Fruit fly (Drosophila melanogaster): Measurements from ENCODE around the gene CG15213.

The CG15213 gene

dm6 chr3L:5128214-5128613 is 4.8 kb downstream of the CG15213 start (continued):
- no peak for TF ChIP-seq Hr38 (GFP tag; optimal IDR thresholded peaks at IDR 0.05)
- peak; percentile 2 for TF ChIP-seq CG16779 (tag; optimal IDR thresholded peaks at IDR 0.05)
- no peak for TF ChIP-seq spab (GFP tag; optimal IDR thresholded peaks at IDR 0.05)
- peak; percentile 53 for TF ChIP-seq svp (GFP tag)
- no peak for TF ChIP-seq CG11902 (GFP tag; optimal IDR thresholded peaks at IDR 0.05)
- TF ChIP-seq CG10669 (GFP tag; optimal IDR thresholded peaks at IDR 0.05): peak; percentile 51
- TF ChIP-seq CG10631 (GFP tag; optimal IDR thresholded peaks at IDR 0.05): peak; percentile 77
- TF ChIP-seq CG4318 (GFP tag; optimal IDR thresholded peaks at IDR 0.05): no peak

DNA sequence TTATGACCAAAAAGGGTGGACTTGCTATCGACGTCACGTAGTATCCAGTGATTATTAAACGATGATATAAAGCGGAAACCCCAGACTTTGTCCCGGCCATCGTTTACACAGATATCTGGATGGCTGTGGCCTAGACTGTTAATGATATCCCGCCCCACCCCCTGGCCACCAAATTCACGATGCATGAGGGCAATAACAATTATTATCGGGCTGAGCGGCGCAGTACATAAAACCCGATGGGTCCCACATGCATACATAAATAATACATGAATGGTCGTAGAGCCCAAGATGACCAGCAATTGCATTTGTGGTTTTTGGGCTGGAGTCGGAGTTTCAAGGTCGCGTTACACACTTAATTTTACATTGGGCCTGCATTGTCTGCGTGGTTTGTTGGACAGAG is 5.4 kb downstream of the CG15213 start:
- TF ChIP-seq ss (GFP tag; optimal IDR thresholded peaks at IDR 0.05): peak in 1 of 2 experiments; percentile 27
- TF ChIP-seq eg (GFP tag; IDR thresholded peaks at IDR 0.05): no peak
- peak; percentile 25 for TF ChIP-seq svp (GFP tag)
- TF ChIP-seq Eip78C (GFP tag): peak; percentile 44
- peak; percentile 25 for TF ChIP-seq CG6808 (GFP tag; optimal IDR thresholded peaks at IDR 0.05)
- TF ChIP-seq CG6163 (GFP tag; IDR thresholded peaks at IDR 0.05): 0 out of 3 replicates have a peak, but pooled peaks have one; percentile 14
- no peak for TF ChIP-seq Ets96B (tag; optimal IDR thresholded peaks at IDR 0.05)

DNA sequence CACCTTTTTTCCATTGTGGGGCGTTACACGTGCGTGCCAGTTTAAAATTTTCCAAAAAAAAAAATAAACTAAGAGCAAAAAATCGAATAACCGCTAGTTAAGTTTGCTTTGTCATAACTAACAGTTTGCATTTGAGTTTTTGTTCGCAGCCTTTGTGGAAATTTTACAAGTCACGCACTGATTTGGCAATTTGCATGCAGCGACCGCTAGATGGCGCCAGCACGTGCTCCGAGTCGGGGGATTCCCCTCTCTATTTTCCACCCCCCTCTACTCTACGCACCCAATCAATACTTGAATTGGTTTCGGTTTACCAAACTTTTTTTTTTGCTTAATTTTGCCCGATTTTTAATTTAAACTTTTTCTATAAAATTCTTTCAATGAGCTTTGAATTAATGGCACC is 7.8 kb downstream of the CG15213 start:
- TF ChIP-seq vri (GFP tag; optimal IDR thresholded peaks at IDR 0.05): no peak
- no peak for TF ChIP-seq CG1621 (tag; optimal IDR thresholded peaks at IDR 0.05)
- TF ChIP-seq CG7368 (GFP tag; optimal IDR thresholded peaks at IDR 0.05): no peak
- TF ChIP-seq OdsH (GFP tag; optimal IDR thresholded peaks at IDR 0.05): no peak
- TF ChIP-seq Sox102F (GFP tag; optimal IDR thresholded peaks at IDR 0.05): no peak
- TF ChIP-seq CG8319 (GFP tag; optimal IDR thresholded peaks at IDR 0.05): no peak
- TF ChIP-seq CG6854 (GFP tag; optimal IDR thresholded peaks at IDR 0.05): no peak
- TF ChIP-seq CG15336 (GFP tag; IDR thresholded peaks at IDR 0.05): no peak
- TF ChIP-seq Hr38 (GFP tag; optimal IDR thresholded peaks at IDR 0.05): no peak
- no peak for TF ChIP-seq salr (GFP tag; optimal IDR thresholded peaks at IDR 0.05)
- TF ChIP-seq CG11294 (GFP tag; IDR thresholded peaks at IDR 0.05): no peak
- no peak for TF ChIP-seq Smox (GFP tag; optimal IDR thresholded peaks at IDR 0.05)
- no peak for TF ChIP-seq Sox15 (GFP tag; optimal IDR thresholded peaks at IDR 0.05)
- no peak for TF ChIP-seq CG6276 (GFP tag; optimal IDR thresholded peaks at IDR 0.05)
- no peak for TF ChIP-seq Met (GFP tag; optimal IDR thresholded peaks at IDR 0.05)
- TF ChIP-seq acj6 (GFP tag; optimal IDR thresholded peaks at IDR 0.05): no peak
- no peak for TF ChIP-seq CG10669 (GFP tag; optimal IDR thresholded peaks at IDR 0.05)
- no peak for TF ChIP-seq CG6163 (GFP tag; IDR thresholded peaks at IDR 0.05)

DNA sequence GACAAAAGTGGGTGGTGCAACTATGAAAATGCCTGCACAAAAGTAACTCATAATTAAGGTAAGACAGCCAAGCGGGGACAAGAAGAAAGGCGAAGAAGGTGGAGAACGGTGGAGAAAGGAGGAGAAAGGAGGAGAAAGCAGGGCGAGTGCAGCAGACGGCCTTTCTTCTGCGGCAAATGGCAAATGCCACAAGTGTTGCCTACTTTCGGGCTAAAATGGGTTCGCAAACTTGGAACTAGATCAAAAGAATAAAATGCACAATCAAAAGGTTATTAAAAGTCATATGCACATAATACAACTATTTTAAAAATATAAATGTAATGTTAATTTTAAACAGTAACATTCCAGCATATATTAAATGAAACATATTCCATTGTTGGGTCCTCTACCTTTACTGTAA is 31.0 kb downstream of the CG15213 start:
- TF ChIP-seq CG6808 (GFP tag; optimal IDR thresholded peaks at IDR 0.05) (no peak), OdsH (GFP tag; optimal IDR thresholded peaks at IDR 0.05) (no peak), Sox14 (GFP tag; optimal IDR thresholded peaks at IDR 0.05) (no peak), CG10631 (GFP tag; optimal IDR thresholded peaks at IDR 0.05) (no peak), net (GFP tag; optimal IDR thresholded peaks at IDR 0.05) (no peak), Eip78C (GFP tag) (no peak), Lpt (GFP tag; optimal IDR thresholded peaks at IDR 0.05) (no peak), cyc (GFP tag; optimal IDR thresholded peaks at IDR 0.05) (no peak), CG8319 (GFP tag; optimal IDR thresholded peaks at IDR 0.05) (no peak), CG6163 (GFP tag; IDR thresholded peaks at IDR 0.05) (no peak), CG11294 (GFP tag; IDR thresholded peaks at IDR 0.05) (no peak), ss (GFP tag; optimal IDR thresholded peaks at IDR 0.05) (no peak), svp (GFP tag) (no peak), Eip75B (GFP tag; optimal IDR thresholded peaks at IDR 0.05) (no peak), CG32006 (GFP tag; optimal IDR thresholded peaks at IDR 0.05) (no peak), CG3919 (GFP tag; optimal IDR thresholded peaks at IDR 0.05) (no peak), Hr39 (GFP tag; optimal IDR thresholded peaks at IDR 0.05) (no peak), Eip93F (GFP tag; optimal IDR thresholded peaks at IDR 0.05) (no peak), CG1621 (tag; optimal IDR thresholded peaks at IDR 0.05) (no peak), CG8119 (GFP tag; IDR thresholded peaks at IDR 0.05) (no peak)

Measured in whole organism, prepupa.